Worm (Caenorhabditis elegans): ENCODE measurements around the gene faah-1.
A peak's percentile ranks its signal among the peaks of the same experiment; 100 is the strongest.
"Not testable (repeated sequence)": the region's sequence is repeated elsewhere in the genome, so short reads cannot be mapped to it uniquely, and the experiment has no call there.

The faah-1 gene

ce11 chrIV:8159087-8159486 is at the start of gene faah-1:
TSS of gene faah-1 (plus strand) at chrIV:8159387.
- no peak for TF ChIP-seq ref-1 (GFP tag; conservative IDR thresholded peaks at IDR 0.05)
- no peak for TF ChIP-seq med-1 (GFP tag; optimal IDR thresholded peaks at IDR 0.05; ENCODE audit: insufficient read depth)
- TF ChIP-seq ztf-23 (GFP tag; IDR thresholded peaks at IDR 0.05), result no peak
- no peak for TF ChIP-seq T22C8.4 (GFP tag; IDR thresholded peaks at IDR 0.05)
- no peak for TF ChIP-seq tab-1 (GFP tag; IDR thresholded peaks at IDR 0.05)
- no peak for TF ChIP-seq flt-1 (GFP tag; IDR thresholded peaks at IDR 0.05)
- TF ChIP-seq ztf-29 (GFP tag; IDR thresholded peaks at IDR 0.05), result no peak
- TF ChIP-seq cog-1 (tag; optimal IDR thresholded peaks at IDR 0.05), result no peak
- no peak for TF ChIP-seq klf-2 (GFP tag; conservative IDR thresholded peaks at IDR 0.05)

ce11 chrIV:8112187-8112586 is 47.0 kb upstream of the faah-1 start, which contains the start of gene Y42H9AR.4:
TSS of gene Y42H9AR.4 (minus strand) at chrIV:8112218.
- TF ChIP-seq ztf-23 (GFP tag; IDR thresholded peaks at IDR 0.05) (no peak), cog-1 (tag; optimal IDR thresholded peaks at IDR 0.05) (peak; percentile 46)

ce11 chrIV:8112646-8113045 is 46.5 kb upstream of the faah-1 start:
- TF ChIP-seq cog-1 (tag; optimal IDR thresholded peaks at IDR 0.05) (no peak), med-1 (GFP tag; optimal IDR thresholded peaks at IDR 0.05; ENCODE audit: insufficient read depth) (no peak), ref-1 (GFP tag; conservative IDR thresholded peaks at IDR 0.05) (no peak), klf-2 (GFP tag; conservative IDR thresholded peaks at IDR 0.05) (no peak)

DNA sequence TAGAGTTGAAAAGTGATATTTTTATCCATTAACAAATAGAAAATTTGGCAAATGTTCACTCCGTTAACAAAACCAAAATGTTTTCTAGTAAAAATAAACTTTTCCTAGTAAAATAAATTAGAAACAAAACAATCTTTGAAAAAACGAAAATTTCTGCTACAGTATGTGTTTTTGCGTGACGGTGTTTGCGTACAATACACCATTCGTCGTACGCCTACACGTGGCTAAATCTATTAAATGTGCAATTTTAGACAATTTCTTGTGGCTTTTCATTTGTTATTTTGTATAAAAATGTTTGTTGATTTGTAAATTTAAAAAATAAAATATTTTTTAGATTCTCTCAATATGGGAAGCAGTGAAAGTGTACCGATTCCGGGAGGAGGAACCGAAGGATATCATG is 46.0 kb upstream of the faah-1 start, which contains the start of gene Y42H9AR.1:
Y42H9AR.1 (plus strand) TSS at position 233 of the 400 bp plus-strand sequence.
- no peak for TF ChIP-seq ref-1 (GFP tag; conservative IDR thresholded peaks at IDR 0.05)
- TF ChIP-seq cog-1 (tag; optimal IDR thresholded peaks at IDR 0.05), result no peak
- TF ChIP-seq klf-2 (GFP tag; conservative IDR thresholded peaks at IDR 0.05), result no peak
- no peak for TF ChIP-seq ztf-23 (GFP tag; IDR thresholded peaks at IDR 0.05)
- TF ChIP-seq T22C8.4 (GFP tag; IDR thresholded peaks at IDR 0.05), result no peak
- no peak for TF ChIP-seq ztf-29 (GFP tag; IDR thresholded peaks at IDR 0.05)
- TF ChIP-seq med-1 (GFP tag; optimal IDR thresholded peaks at IDR 0.05; ENCODE audit: insufficient read depth), result no peak
- no peak for TF ChIP-seq tab-1 (GFP tag; IDR thresholded peaks at IDR 0.05)
- no peak for TF ChIP-seq flt-1 (GFP tag; IDR thresholded peaks at IDR 0.05)

ce11 chrIV:8114535-8114934 is 44.7 kb upstream of the faah-1 start:
- no peak for TF ChIP-seq med-1 (GFP tag; optimal IDR thresholded peaks at IDR 0.05; ENCODE audit: insufficient read depth)

DNA sequence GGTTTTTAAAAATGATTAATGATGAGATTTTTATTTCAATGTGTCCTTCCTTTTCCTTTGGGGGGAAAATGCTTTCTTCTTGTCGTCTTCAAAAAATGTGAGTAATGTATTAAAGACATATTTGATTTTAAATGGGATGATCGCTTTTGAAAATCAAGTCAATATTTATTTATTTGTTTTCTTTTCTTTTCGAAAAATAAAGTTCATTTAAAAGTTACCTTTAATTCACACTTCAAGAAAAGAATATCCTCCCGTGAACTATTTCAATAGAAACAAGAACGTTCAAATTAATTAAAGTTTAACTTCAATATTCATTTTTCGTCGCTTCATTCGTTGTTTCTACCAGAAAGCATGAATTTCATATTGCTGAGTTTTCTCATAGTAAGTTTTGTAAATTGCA is 43.7 kb upstream of the faah-1 start, which contains the start of gene irld-8:
irld-8 (plus strand) TSS at position 301 of the 400 bp plus-strand sequence.
- TF ChIP-seq T22C8.4 (GFP tag; IDR thresholded peaks at IDR 0.05) (no peak), med-1 (GFP tag; optimal IDR thresholded peaks at IDR 0.05; ENCODE audit: insufficient read depth) (no peak), klf-2 (GFP tag; conservative IDR thresholded peaks at IDR 0.05) (no peak), cog-1 (tag; optimal IDR thresholded peaks at IDR 0.05) (no peak), ztf-29 (GFP tag; IDR thresholded peaks at IDR 0.05) (no peak), ztf-23 (GFP tag; IDR thresholded peaks at IDR 0.05) (no peak), ref-1 (GFP tag; conservative IDR thresholded peaks at IDR 0.05) (no peak), flt-1 (GFP tag; IDR thresholded peaks at IDR 0.05) (no peak), tab-1 (GFP tag; IDR thresholded peaks at IDR 0.05) (no peak)

ce11 chrIV:8118790-8119189 is 40.4 kb upstream of the faah-1 start, which contains the start of gene F42G8.8:
TSS of gene F42G8.8 (plus strand) at chrIV:8119090.
- no peak for TF ChIP-seq ztf-29 (GFP tag; IDR thresholded peaks at IDR 0.05)

- not testable (repeated sequence) for TF ChIP-seq cog-1 (tag; optimal IDR thresholded peaks at IDR 0.05); ref-1 (GFP tag; conservative IDR thresholded peaks at IDR 0.05); tab-1 (GFP tag; IDR thresholded peaks at IDR 0.05)
Observed at ce11 chrIV:8122349-8122748, 36.8 kb upstream of the faah-1 start, which contains the start of gene erp-44.3. TSS of gene erp-44.3 (plus strand) at chrIV:8122649.

DNA sequence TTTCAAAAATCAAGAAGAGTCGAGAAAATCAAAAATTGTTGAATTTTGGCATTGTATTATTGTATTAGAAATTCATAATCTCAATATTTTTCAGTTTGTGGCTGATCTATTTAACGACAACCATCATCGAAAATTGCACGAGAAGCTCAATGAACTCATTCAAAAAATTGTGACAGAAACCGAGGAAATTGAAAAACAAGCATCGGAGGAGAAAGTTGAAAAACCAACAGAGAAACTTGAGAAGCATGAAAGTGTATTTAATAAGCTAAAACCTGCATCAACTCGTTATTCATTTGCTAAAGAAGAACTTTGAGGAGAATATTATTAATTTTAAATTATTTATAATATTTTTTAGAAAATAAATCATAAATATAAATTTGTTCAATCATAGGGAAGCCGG is 32.3 kb upstream of the faah-1 start, which contains the start of gene ceph-41:
ceph-41 (plus strand) TSS at position 301 of the 400 bp plus-strand sequence.
- TF ChIP-seq T22C8.4 (GFP tag; IDR thresholded peaks at IDR 0.05) (no peak), flt-1 (GFP tag; IDR thresholded peaks at IDR 0.05) (no peak), klf-2 (GFP tag; conservative IDR thresholded peaks at IDR 0.05) (no peak), med-1 (GFP tag; optimal IDR thresholded peaks at IDR 0.05; ENCODE audit: insufficient read depth) (no peak), tab-1 (GFP tag; IDR thresholded peaks at IDR 0.05) (no peak), ztf-23 (GFP tag; IDR thresholded peaks at IDR 0.05) (no peak)

DNA sequence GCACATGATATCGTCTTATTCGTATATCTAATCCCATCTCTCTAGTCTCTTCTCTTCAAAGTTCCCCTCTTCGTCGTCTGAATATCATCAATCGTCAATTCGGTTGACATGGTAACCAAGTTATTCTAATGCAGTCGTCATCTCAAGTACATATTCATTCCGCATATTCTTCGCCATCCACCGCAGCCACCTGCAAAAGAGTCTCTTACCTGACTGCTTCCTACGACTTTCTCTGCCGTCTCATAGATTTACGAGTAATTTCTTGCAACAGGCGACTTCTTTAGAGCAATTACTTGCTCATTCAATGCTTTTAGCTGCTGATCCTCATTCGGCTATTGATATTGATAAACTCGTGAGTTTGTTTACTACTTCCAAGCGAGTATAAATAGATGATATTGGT is 31.8 kb upstream of the faah-1 start:
- TF ChIP-seq cog-1 (tag; optimal IDR thresholded peaks at IDR 0.05) (no peak), ztf-23 (GFP tag; IDR thresholded peaks at IDR 0.05) (no peak), med-1 (GFP tag; optimal IDR thresholded peaks at IDR 0.05; ENCODE audit: insufficient read depth) (no peak), tab-1 (GFP tag; IDR thresholded peaks at IDR 0.05) (no peak), klf-2 (GFP tag; conservative IDR thresholded peaks at IDR 0.05) (no peak), flt-1 (GFP tag; IDR thresholded peaks at IDR 0.05) (no peak), ztf-29 (GFP tag; IDR thresholded peaks at IDR 0.05) (no peak), ref-1 (GFP tag; conservative IDR thresholded peaks at IDR 0.05) (no peak), T22C8.4 (GFP tag; IDR thresholded peaks at IDR 0.05) (no peak)

- TF ChIP-seq tab-1 (GFP tag; IDR thresholded peaks at IDR 0.05) (no peak), T22C8.4 (GFP tag; IDR thresholded peaks at IDR 0.05) (no peak), flt-1 (GFP tag; IDR thresholded peaks at IDR 0.05) (no peak), cog-1 (tag; optimal IDR thresholded peaks at IDR 0.05) (no peak)
Observed at ce11 chrIV:8130131-8130611, 29.0 kb upstream of the faah-1 start, which contains the start of the genes ndub-11 and moc-3. TSS of gene ndub-11 (minus strand) at chrIV:8130231. TSS of gene moc-3 (plus strand) at chrIV:8130561.

Measured in whole organism, midembryonic.